Worm (Caenorhabditis elegans) whole organism, young adult: Measurements from ENCODE around the gene cdk-1.
A peak's percentile ranks its signal among the peaks of the same experiment; 100 is the strongest.

ENCODE experiments used
- B0261.1 ChIP-seq: sonication (generic microtip); optimal IDR thresholded peaks from 2 replicates; lab custom pipeline; 2016; ENCODE audit warnings: mild to moderate bottlenecking, missing genetic modification characterization, moderate library complexity, missing compliant biosample characterization
- B0336.3 ChIP-seq: fragments of 200-800 bp; sonication (Bioruptor generic); IDR thresholded peaks from 2 replicates; pipeline ENCODE4 v1.3.6; 2022; ENCODE audit warnings: missing genetic modification characterization, missing compliant biosample characterization
- F10E7.11 ChIP-seq: sonication (generic microtip); optimal IDR thresholded peaks from 2 replicates; lab custom pipeline; 2017; ENCODE audit warnings: mild to moderate bottlenecking, missing genetic modification characterization, moderate library complexity, missing compliant biosample characterization
- F39B2.1 ChIP-seq: fragments of 200-800 bp; sonication (Bioruptor generic); IDR thresholded peaks from 2 replicates; pipeline ENCODE4 v1.3.6; 2022; ENCODE audit warnings: missing genetic modification reagents, missing genetic modification characterization, missing compliant biosample characterization
- F49E8.2 ChIP-seq: sonication (generic microtip); optimal IDR thresholded peaks from 3 replicates; lab custom pipeline; 2017; ENCODE audit warnings: missing genetic modification characterization, mild to moderate bottlenecking, missing compliant biosample characterization, antibody characterized with exemption, moderate library complexity; ENCODE audit not compliant: insufficient read depth
- F57A8.1 ChIP-seq: fragments of 200-800 bp; sonication (Bioruptor generic); optimal IDR thresholded peaks from 2 replicates; lab custom pipeline; 2018; ENCODE audit warnings: mild to moderate bottlenecking, missing genetic modification characterization, moderate library complexity, missing compliant biosample characterization
- T07F8.4 ChIP-seq: sonication (generic microtip); optimal IDR thresholded peaks from 2 replicates; lab custom pipeline; 2016; ENCODE audit warnings: mild to moderate bottlenecking, missing genetic modification characterization, moderate library complexity, missing compliant biosample characterization
- Y53G8AR.9 ChIP-seq: fragments of 200-800 bp; sonication (Bioruptor generic); conservative IDR thresholded peaks from 2 replicates; pipeline ENCODE4 v1.3.6; 2022; ENCODE audit warnings: missing genetic modification reagents, missing genetic modification characterization, missing compliant biosample characterization
- ama-1 ChIP-seq, 3 experiments: fragments of 150-350 bp in 1 of 3; sonication (generic microtip) in 2 of 3; optimal IDR thresholded peaks; 2 replicates each; lab custom pipeline; 2014 to 2018; ENCODE audit warnings: missing biosample characterization in 2 of 3, missing genetic modification characterization in 2 of 3, missing genetic modification reagents in 2 of 3
- athp-1 ChIP-seq: sonication (generic microtip); optimal IDR thresholded peaks from 2 replicates; lab custom pipeline; 2017; ENCODE audit warnings: mild to moderate bottlenecking, missing genetic modification characterization, missing compliant biosample characterization
- attf-5 ChIP-seq: fragments of 200-800 bp; sonication (Bioruptor generic); optimal IDR thresholded peaks from 2 replicates; lab custom pipeline; 2018; ENCODE audit warnings: mild to moderate bottlenecking, missing genetic modification characterization, missing compliant biosample characterization
- ccch-3 ChIP-seq: fragments of 200-800 bp; sonication (Bioruptor generic); optimal IDR thresholded peaks from 2 replicates; lab custom pipeline; 2018; ENCODE audit warnings: mild to moderate bottlenecking, missing genetic modification characterization, missing compliant biosample characterization
- cebp-1 ChIP-seq, 2 experiments: fragments of 200-800 bp in 1 of 2; sonication (Bioruptor generic) in 1 of 2; sonication (generic microtip) in 1 of 2; IDR thresholded peaks in 1 of 2; optimal IDR thresholded peaks in 1 of 2; 2 replicates each; pipeline versions ENCODE4 v1.3.6 to Lab custom; 2017 to 2022; ENCODE audit warnings: missing compliant biosample characterization in 2 of 2, missing genetic modification characterization in 2 of 2, mild to moderate bottlenecking in 1 of 2, missing genetic modification reagents in 1 of 2, moderate library complexity in 1 of 2
- efl-1 ChIP-seq: fragments of 150-350 bp; optimal IDR thresholded peaks from 2 replicates; lab custom pipeline; 2014; ENCODE audit warnings: missing biosample characterization, missing genetic modification reagents, missing genetic modification characterization
- egrh-3 ChIP-seq: fragments of 200-800 bp; sonication (Bioruptor generic); IDR thresholded peaks from 2 replicates; pipeline ENCODE4 v1.3.6; 2022; ENCODE audit warnings: missing genetic modification reagents, missing genetic modification characterization, missing compliant biosample characterization
- ekl-4 ChIP-seq: fragments of 200-800 bp; sonication (Bioruptor generic); IDR thresholded peaks from 2 replicates; pipeline ENCODE4 v1.3.6; 2022; ENCODE audit warnings: missing genetic modification reagents, missing genetic modification characterization, missing compliant biosample characterization
- ets-4 ChIP-seq: fragments of 200-800 bp; sonication (Bioruptor generic); optimal IDR thresholded peaks from 2 replicates; lab custom pipeline; 2018; ENCODE audit warnings: mild to moderate bottlenecking, missing genetic modification characterization, missing compliant biosample characterization
- him-1 ChIP-seq: sonication (generic microtip); optimal IDR thresholded peaks from 2 replicates; lab custom pipeline; 2016; ENCODE audit warnings: missing genotype, missing genetic modification reagents, missing genetic modification characterization, missing compliant biosample characterization
- hlh-26 ChIP-seq: fragments of 200-800 bp; sonication (Bioruptor generic); conservative IDR thresholded peaks from 2 replicates; pipeline ENCODE4 v1.3.6; 2022; ENCODE audit warnings: missing genetic modification reagents, missing genetic modification characterization, missing compliant biosample characterization
- hmg-1.2 ChIP-seq: fragments of 200-800 bp; sonication (Bioruptor generic); IDR thresholded peaks from 2 replicates; pipeline ENCODE4 v1.3.6; 2022; ENCODE audit warnings: missing genetic modification reagents, missing genetic modification characterization, missing compliant biosample characterization
- lin-35 ChIP-seq, 3 experiments: fragments of 150-350 bp in 2 of 3; sonication (generic microtip) in 1 of 3; optimal IDR thresholded peaks; 2 replicates each; lab custom pipeline; 2014 to 2018; ENCODE audit warnings: missing biosample characterization in 3 of 3, missing genetic modification characterization in 3 of 3, missing genetic modification reagents in 3 of 3
- lsy-27 ChIP-seq: sonication (generic microtip); optimal IDR thresholded peaks from 2 replicates; lab custom pipeline; 2017; ENCODE audit warnings: missing genetic modification characterization, mild to moderate bottlenecking, missing compliant biosample characterization, antibody characterized with exemption, missing genotype, borderline replicate concordance; ENCODE audit not compliant: insufficient read depth
- madf-6 ChIP-seq: fragments of 200-800 bp; sonication (Bioruptor generic); IDR thresholded peaks from 2 replicates; pipeline ENCODE4 v1.3.6; 2022; ENCODE audit warnings: missing genetic modification reagents, missing genetic modification characterization, missing compliant biosample characterization
- mcd-1 ChIP-seq: fragments of 200-800 bp; sonication (Bioruptor generic); IDR thresholded peaks from 2 replicates; pipeline ENCODE4 v1.3.6; 2022; ENCODE audit warnings: missing genetic modification reagents, missing genetic modification characterization, missing compliant biosample characterization
- nhr-120 ChIP-seq: fragments of 200-800 bp; sonication (Bioruptor generic); IDR thresholded peaks from 2 replicates; pipeline ENCODE4 v1.3.6; 2022; ENCODE audit warnings: missing genetic modification characterization, missing compliant biosample characterization
- rec-8 ChIP-seq, 2 experiments: sonication (generic microtip); optimal IDR thresholded peaks; 2 replicates each; lab custom pipeline; 2016; ENCODE audit warnings: mild to moderate bottlenecking in 2 of 2, missing genetic modification characterization in 2 of 2, missing genetic modification reagents in 2 of 2, missing genotype in 2 of 2, missing biosample characterization in 1 of 2, missing compliant biosample characterization in 1 of 2, moderate library complexity in 1 of 2
- snpc-1.1 ChIP-seq: sonication (generic microtip); optimal IDR thresholded peaks from 2 replicates; lab custom pipeline; 2017; ENCODE audit warnings: missing genetic modification characterization, mild to moderate bottlenecking, missing compliant biosample characterization, antibody characterized with exemption, moderate library complexity, missing genotype, missing genetic modification reagents; ENCODE audit not compliant: insufficient read depth
- snpc-1.3 ChIP-seq: sonication (generic microtip); optimal IDR thresholded peaks from 2 replicates; lab custom pipeline; 2017; ENCODE audit warnings: missing genetic modification characterization, mild to moderate bottlenecking, missing compliant biosample characterization, antibody characterized with exemption, moderate library complexity, missing genotype, missing genetic modification reagents; ENCODE audit not compliant: insufficient read depth
- snpc-4 ChIP-seq, 5 experiments: fragments of 150-350 bp in 1 of 5; sonication (generic microtip) in 4 of 5; optimal IDR thresholded peaks; 2 replicates each; lab custom pipeline; 2014 to 2018; ENCODE audit warnings: missing genetic modification characterization in 5 of 5, missing biosample characterization in 3 of 5, antibody characterized with exemption in 2 of 5, mild to moderate bottlenecking in 2 of 5, missing compliant biosample characterization in 2 of 5, missing genotype in 2 of 5, moderate library complexity in 2 of 5, missing genetic modification reagents in 1 of 5
- unc-130 ChIP-seq: sonication (generic microtip); optimal IDR thresholded peaks from 2 replicates; lab custom pipeline; 2016; ENCODE audit warnings: missing genetic modification reagents, missing genetic modification characterization, missing compliant biosample characterization
- ztf-26 ChIP-seq: sonication (generic microtip); optimal IDR thresholded peaks from 2 replicates; lab custom pipeline; 2017; ENCODE audit warnings: missing genetic modification characterization, missing compliant biosample characterization
- ztf-6 ChIP-seq: fragments of 200-800 bp; sonication (Bioruptor generic); IDR thresholded peaks from 2 replicates; pipeline ENCODE4 v1.3.6; 2022; ENCODE audit warnings: missing genetic modification reagents, missing genetic modification characterization, missing compliant biosample characterization

Gene cdk-1

DNA sequence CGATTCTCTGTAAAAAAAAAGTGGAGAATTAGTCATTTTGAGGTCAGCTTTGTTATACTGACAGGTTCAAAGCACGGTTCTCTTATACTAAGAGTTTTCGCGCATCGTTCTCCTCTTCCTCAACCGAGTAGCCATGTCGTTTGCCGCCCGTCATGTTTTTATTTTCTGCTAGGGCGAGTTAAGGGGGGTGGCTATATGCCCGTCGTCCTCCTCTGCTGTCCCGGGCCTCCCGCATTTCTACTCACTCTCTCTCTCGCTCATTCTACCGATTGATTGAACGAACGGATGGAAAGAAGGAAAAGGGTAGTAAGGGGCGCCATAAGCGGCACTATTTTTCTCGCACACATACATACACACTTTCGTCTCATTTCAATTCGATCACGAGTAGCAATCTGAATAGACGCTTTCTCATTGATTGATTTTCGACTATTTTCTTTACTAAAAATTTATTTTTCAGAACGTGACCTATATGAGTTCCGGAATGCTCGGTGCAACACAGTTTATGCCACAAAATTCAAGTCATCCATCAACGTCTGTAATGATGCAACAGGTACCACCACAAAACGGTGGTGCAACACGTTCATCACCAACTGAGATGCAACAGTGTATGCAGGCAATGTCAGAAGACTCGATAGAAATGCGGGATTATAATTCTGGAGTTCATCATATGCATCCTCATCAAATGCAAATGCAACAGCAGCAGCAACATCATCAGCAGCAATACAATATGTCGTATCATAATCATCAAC is 41.9 kb upstream of the cdk-1 start:
- no peak for TF ChIP-seq athp-1 (tag; lab: Kevin White, UChicago)
- no peak for TF ChIP-seq unc-130
- no peak for TF ChIP-seq nhr-120
- peak in 1 of 3 experiments; percentile 25 for TF ChIP-seq lin-35 (GFP tag; optimal IDR thresholded peaks at IDR 0.05; lab: Kevin White, UChicago)
- no peak for TF ChIP-seq ekl-4 (GFP tag; lab: Robert Waterston, UW)

DNA sequence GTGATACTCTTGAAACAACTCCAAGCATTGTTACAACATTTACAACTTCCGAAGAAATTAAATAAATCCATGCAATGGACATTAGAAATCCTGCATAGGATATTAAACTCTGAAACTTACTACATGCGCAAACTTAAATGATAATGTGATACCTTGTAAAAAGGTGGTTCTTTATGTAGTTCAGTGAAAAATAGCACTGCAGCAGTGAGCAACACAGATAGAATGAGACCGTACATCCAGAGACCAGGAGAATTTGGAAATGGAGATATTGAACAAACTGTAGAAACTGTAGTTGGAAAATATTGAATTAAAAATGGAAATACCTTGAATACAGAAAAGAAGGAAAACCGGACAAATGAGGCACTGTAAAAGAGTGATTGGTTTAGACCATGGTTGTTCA is 36.1 kb upstream of the cdk-1 start:
- TF ChIP-seq athp-1 (tag; lab: Kevin White, UChicago) (no peak), F49E8.2 (no peak), rec-8 (tag; optimal IDR thresholded peaks at IDR 0.05; lab: Kevin White, UChicago) (no peak), ama-1 (optimal IDR thresholded peaks at IDR 0.05; lab: Kevin White, UChicago) (no peak), ama-1 (GFP tag; optimal IDR thresholded peaks at IDR 0.05; lab: Kevin White, UChicago) (no peak), ets-4 (no peak), B0261.1 (tag; lab: Kevin White, UChicago) (no peak), F39B2.1 (GFP tag; lab: Robert Waterston, UW) (no peak), him-1 (tag; lab: Kevin White, UChicago) (no peak), snpc-1.3 (tag; lab: Kevin White, UChicago) (no peak), egrh-3 (GFP tag; lab: Robert Waterston, UW) (no peak), ztf-26 (tag; lab: Kevin White, UChicago) (no peak), Y53G8AR.9 (GFP tag; lab: Robert Waterston, UW) (no peak), ccch-3 (no peak), hlh-26 (GFP tag; lab: Robert Waterston, UW) (no peak)
- TF ChIP-seq, all 124 proteins: peak for 0

DNA sequence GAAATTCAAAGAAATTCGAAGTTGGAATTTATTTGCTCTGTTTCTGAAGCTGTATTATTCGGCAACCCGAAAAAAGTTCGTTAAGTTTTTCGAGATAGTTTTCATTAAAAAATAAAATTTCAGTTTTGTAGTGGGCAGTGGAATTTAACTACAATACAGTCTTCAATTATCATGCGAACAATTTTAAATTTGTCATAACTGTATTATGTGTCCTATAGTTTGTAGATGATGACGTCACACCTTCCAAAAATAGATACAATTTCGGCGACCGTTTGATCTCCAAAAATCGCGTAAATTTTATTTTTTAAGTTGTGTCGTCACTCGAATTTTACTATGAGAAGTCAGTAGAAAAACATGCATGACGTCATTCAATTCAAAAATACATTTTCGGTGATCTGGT is 34.1 kb upstream of the cdk-1 start:
- no peak for TF ChIP-seq nhr-120
- TF ChIP-seq hmg-1.2: no peak
- no peak for TF ChIP-seq madf-6 (GFP tag; lab: Robert Waterston, UW)
- no peak for TF ChIP-seq snpc-4 (GFP tag; optimal IDR thresholded peaks at IDR 0.05; lab: Kevin White, UChicago)
- TF ChIP-seq snpc-4 (tag; optimal IDR thresholded peaks at IDR 0.05; lab: Kevin White, UChicago): no peak
- no peak for TF ChIP-seq ztf-6 (GFP tag; lab: Robert Waterston, UW)
- TF ChIP-seq B0336.3 (GFP tag; lab: Robert Waterston, UW): no peak
- no peak for TF ChIP-seq snpc-1.1 (tag; lab: Kevin White, UChicago)
- no peak for TF ChIP-seq lsy-27 (tag; lab: Kevin White, UChicago)
- TF ChIP-seq F10E7.11 (tag; lab: Kevin White, UChicago): no peak
- TF ChIP-seq mcd-1 (GFP tag; lab: Robert Waterston, UW): no peak
- no peak for TF ChIP-seq efl-1 (GFP tag; lab: Kevin White, UChicago)
- no peak for TF ChIP-seq F57A8.1
- TF ChIP-seq cebp-1 (GFP tag; IDR thresholded peaks at IDR 0.05; lab: Robert Waterston, UW): no peak
- TF ChIP-seq cebp-1 (tag; optimal IDR thresholded peaks at IDR 0.05; lab: Kevin White, UChicago): no peak
- no peak for TF ChIP-seq attf-5 (GFP tag; lab: Kevin White, UChicago)
- TF ChIP-seq ekl-4 (GFP tag; lab: Robert Waterston, UW): no peak
- TF ChIP-seq unc-130: no peak
- no peak for TF ChIP-seq T07F8.4 (tag; lab: Kevin White, UChicago)
